Fruit fly (Drosophila melanogaster) whole organism, embryonic: ENCODE measurements around the gene SerRS.

ENCODE experiments used
- Aef1 ChIP-seq: fragments of 200-800 bp; sonication (Bioruptor generic); IDR thresholded peaks from 3 replicates; pipeline ENCODE4 v1.3.6; 2022; ENCODE audit warnings: missing biosample characterization, missing genetic modification characterization
- CG10366 ChIP-seq: fragments of 200-800 bp; sonication (Bioruptor generic); IDR thresholded peaks from 2 replicates; pipeline ENCODE4 v1.3.6; 2022; ENCODE audit warnings: missing biosample characterization, missing genetic modification characterization
- CG11247 ChIP-seq: fragments of 200-800 bp; sonication (Bioruptor generic); IDR thresholded peaks from 2 replicates; pipeline ENCODE4 v1.3.6; 2022; ENCODE audit warnings: missing biosample characterization, missing genetic modification characterization
- CG12236 ChIP-seq: fragments of 200-800 bp; sonication (Bioruptor generic); optimal IDR thresholded peaks from 2 replicates; lab custom pipeline; 2016; ENCODE audit warnings: missing biosample characterization, missing genetic modification characterization
- CG12659 ChIP-seq: fragments of 200-800 bp; sonication (Bioruptor generic); optimal IDR thresholded peaks from 3 replicates; lab custom pipeline; 2017; ENCODE audit warnings: mild to moderate bottlenecking, missing biosample characterization, missing genetic modification reagents, missing genetic modification characterization
- CG13287 ChIP-seq: fragments of 200-800 bp; sonication (Bioruptor generic); IDR thresholded peaks from 2 replicates; pipeline ENCODE4 v1.3.6; 2022; ENCODE audit warnings: missing biosample characterization, missing genetic modification characterization; ENCODE audit not compliant: partially characterized antibody
- CG14860 ChIP-seq: fragments of 200-800 bp; sonication (Bioruptor generic); IDR thresholded peaks from 3 replicates; pipeline ENCODE4 v1.3.6; 2022; ENCODE audit warnings: missing biosample characterization, missing genetic modification characterization; ENCODE audit not compliant: partially characterized antibody
- CG15011 ChIP-seq: fragments of 200-800 bp; sonication (Bioruptor generic); optimal IDR thresholded peaks from 3 replicates; lab custom pipeline; 2018; ENCODE audit warnings: missing biosample characterization, mild to moderate bottlenecking, missing genetic modification characterization
- CG15073 ChIP-seq: fragments of 200-800 bp; sonication (Bioruptor generic); optimal IDR thresholded peaks from 2 replicates; lab custom pipeline; 2016; ENCODE audit warnings: missing biosample characterization, missing genetic modification characterization
- CG15479 ChIP-seq: fragments of 200-800 bp; sonication (Bioruptor generic); optimal IDR thresholded peaks from 3 replicates; lab custom pipeline; 2019; ENCODE audit warnings: missing biosample characterization, mild to moderate bottlenecking, missing genetic modification characterization, moderate library complexity
- CG16815 ChIP-seq: fragments of 200-800 bp; sonication (Bioruptor generic); optimal IDR thresholded peaks from 3 replicates; lab custom pipeline; 2017; ENCODE audit warnings: missing biosample characterization, mild to moderate bottlenecking, missing genetic modification characterization
- CG17186 ChIP-seq: fragments of 200-800 bp; sonication (Bioruptor generic); optimal IDR thresholded peaks from 3 replicates; lab custom pipeline; 2017; ENCODE audit warnings: missing biosample characterization, missing genetic modification reagents, missing genetic modification characterization
- CG18599 ChIP-seq: fragments of 200-800 bp; sonication (Bioruptor generic); optimal IDR thresholded peaks from 3 replicates; lab custom pipeline; 2017; ENCODE audit warnings: missing biosample characterization, missing genetic modification characterization, mild to moderate bottlenecking, moderate library complexity, missing genetic modification reagents
- CG18764 ChIP-seq: fragments of 200-800 bp; sonication (Bioruptor generic); optimal IDR thresholded peaks from 3 replicates; lab custom pipeline; 2016; ENCODE audit warnings: missing biosample characterization, missing genetic modification characterization
- CG30020 ChIP-seq: fragments of 200-800 bp; optimal IDR thresholded peaks from 2 replicates; lab custom pipeline; 2019; ENCODE audit warnings: missing biosample characterization, mild to moderate bottlenecking, missing genetic modification characterization, moderate library complexity
- CG34422 ChIP-seq: fragments of 200-800 bp; sonication (Bioruptor generic); IDR thresholded peaks from 3 replicates; pipeline ENCODE4 v1.3.6; 2022; ENCODE audit warnings: missing biosample characterization, missing genetic modification characterization
- CG3726 ChIP-seq: fragments of 200-800 bp; sonication (Bioruptor generic); IDR thresholded peaks from 3 replicates; pipeline ENCODE4, ENCODE4 v1.3.6; 2022; ENCODE audit warnings: missing biosample characterization, missing genetic modification characterization
- CG4707 ChIP-seq: fragments of 200-800 bp; sonication (Bioruptor generic); optimal IDR thresholded peaks from 2 replicates; lab custom pipeline; 2018; ENCODE audit warnings: missing biosample characterization, mild to moderate bottlenecking, missing genetic modification characterization, moderate library complexity
- CG6654 ChIP-seq: fragments of 200-800 bp; sonication (Bioruptor generic); optimal IDR thresholded peaks from 2 replicates; lab custom pipeline; 2017; ENCODE audit warnings: missing biosample characterization, mild to moderate bottlenecking, missing genetic modification characterization
- CG6765 ChIP-seq: fragments of 200-800 bp; sonication (Bioruptor generic); optimal IDR thresholded peaks from 3 replicates; lab custom pipeline; 2017; ENCODE audit warnings: missing biosample characterization, mild to moderate bottlenecking, missing genetic modification characterization
- CG8388 ChIP-seq: fragments of 200-800 bp; sonication (Bioruptor generic); optimal IDR thresholded peaks from 2 replicates; lab custom pipeline; 2019; ENCODE audit warnings: missing biosample characterization, mild to moderate bottlenecking, missing genetic modification characterization, moderate library complexity
- CG9609 ChIP-seq: fragments of 200-800 bp; sonication (Bioruptor generic); optimal IDR thresholded peaks from 3 replicates; lab custom pipeline; 2016; ENCODE audit warnings: missing biosample characterization, missing genetic modification characterization
- E2f1 ChIP-seq: fragments of 200-800 bp; sonication (Bioruptor generic); IDR thresholded peaks from 2 replicates; pipeline ENCODE4 v1.3.6; 2022; ENCODE audit warnings: missing biosample characterization, missing genetic modification characterization
- H2.0 ChIP-seq: fragments of 200-800 bp; sonication (Bioruptor generic); IDR thresholded peaks from 2 replicates; pipeline ENCODE4 v1.3.6; 2022; ENCODE audit warnings: missing biosample characterization, missing genetic modification characterization
- HLH54F ChIP-seq: fragments of 200-800 bp; sonication (Bioruptor generic); optimal IDR thresholded peaks from 3 replicates; lab custom pipeline; 2016; ENCODE audit warnings: missing biosample characterization, missing genetic modification characterization
- Hmr ChIP-seq: fragments of 200-800 bp; sonication (Bioruptor generic); optimal IDR thresholded peaks from 3 replicates; lab custom pipeline; 2017; ENCODE audit warnings: mild to moderate bottlenecking, missing biosample characterization, missing genetic modification reagents, missing genetic modification characterization
- Hr78 ChIP-seq, 2 experiments: fragments of 200-800 bp in 1 of 2; fragments of >200 bp in 1 of 2; sonication (Bioruptor generic) in 1 of 2; optimal IDR thresholded peaks; 2 replicates each; lab custom pipeline; 2017 to 2019; ENCODE audit warnings: missing biosample characterization in 2 of 2, missing genetic modification characterization in 2 of 2, mild to moderate bottlenecking in 1 of 2, moderate library complexity in 1 of 2
- Lim3 ChIP-seq: fragments of 200-800 bp; sonication (Bioruptor generic); IDR thresholded peaks from 2 replicates; pipeline ENCODE4 v1.3.6; 2022; ENCODE audit warnings: missing biosample characterization, missing genetic modification characterization
- MESR4 ChIP-seq: fragments of 200-800 bp; sonication (Bioruptor generic); optimal IDR thresholded peaks from 2 replicates; lab custom pipeline; 2018; ENCODE audit warnings: missing biosample characterization, mild to moderate bottlenecking, missing genetic modification characterization, moderate library complexity
- MTF-1 ChIP-seq: fragments of 200-800 bp; sonication (Bioruptor generic); optimal IDR thresholded peaks from 2 replicates; lab custom pipeline; 2018; ENCODE audit warnings: missing biosample characterization, mild to moderate bottlenecking, missing genetic modification characterization, borderline replicate concordance
- NK7.1 ChIP-seq: fragments of 200-800 bp; sonication (Bioruptor generic); optimal IDR thresholded peaks from 3 replicates; lab custom pipeline; 2016; ENCODE audit warnings: missing biosample characterization, missing genetic modification characterization
- Xbp1 ChIP-seq: fragments of 200-800 bp; sonication (Bioruptor generic); optimal IDR thresholded peaks from 3 replicates; lab custom pipeline; 2016; ENCODE audit warnings: missing biosample characterization, mild to moderate bottlenecking, missing genetic modification characterization
- ase ChIP-seq: fragments of 200-800 bp; sonication (Bioruptor generic); IDR thresholded peaks from 3 replicates; pipeline ENCODE4 v1.3.6; 2022; ENCODE audit warnings: missing biosample characterization, missing genetic modification characterization
- bowl ChIP-seq: fragments of 200-800 bp; sonication (Bioruptor generic); IDR thresholded peaks from 2 replicates; pipeline ENCODE4 v1.3.6; 2022; ENCODE audit warnings: missing biosample characterization, missing genetic modification characterization
- cad ChIP-seq: fragments of >200 bp; optimal IDR thresholded peaks from 2 replicates; lab custom pipeline; 2017; ENCODE audit warnings: missing biosample characterization, missing genetic modification characterization
- chif ChIP-seq, 2 experiments: fragments of 200-800 bp; sonication (Bioruptor generic); optimal IDR thresholded peaks; 3 replicates each; lab custom pipeline; 2016; ENCODE audit warnings: missing biosample characterization in 2 of 2, missing genetic modification characterization in 2 of 2
- chn ChIP-seq: fragments of 200-800 bp; sonication (Bioruptor generic); optimal IDR thresholded peaks from 2 replicates; lab custom pipeline; 2016; ENCODE audit warnings: missing biosample characterization, missing genetic modification characterization
- crol ChIP-seq: fragments of 200-800 bp; sonication (Bioruptor generic); IDR thresholded peaks from 2 replicates; pipeline ENCODE4 v1.3.6; 2022; ENCODE audit warnings: missing biosample characterization, missing genetic modification characterization
- eve ChIP-seq, 2 experiments: fragments of >200 bp; optimal IDR thresholded peaks; 2 replicates each; lab custom pipeline; 2017; ENCODE audit warnings: missing biosample characterization in 2 of 2, missing genetic modification characterization in 2 of 2
- grau ChIP-seq: fragments of 200-800 bp; optimal IDR thresholded peaks from 3 replicates; lab custom pipeline; 2019; ENCODE audit warnings: missing biosample characterization, mild to moderate bottlenecking, missing genetic modification characterization, moderate library complexity
- hbn ChIP-seq: fragments of 200-800 bp; sonication (Bioruptor generic); IDR thresholded peaks from 2 replicates; pipeline ENCODE4 v1.3.6; 2022; ENCODE audit warnings: missing biosample characterization, missing genetic modification characterization; ENCODE audit not compliant: partially characterized antibody
- inv ChIP-seq: fragments of 200-800 bp; sonication (Bioruptor generic); IDR thresholded peaks from 2 replicates; pipeline ENCODE4 v1.3.6; 2022; ENCODE audit warnings: missing biosample characterization, missing genetic modification characterization; ENCODE audit not compliant: partially characterized antibody
- kay ChIP-seq: fragments of 200-800 bp; sonication (Bioruptor generic); optimal IDR thresholded peaks from 2 replicates; lab custom pipeline; 2016; ENCODE audit warnings: missing biosample characterization, missing genetic modification characterization
- klu ChIP-seq: fragments of 200-800 bp; sonication (Bioruptor generic); IDR thresholded peaks from 2 replicates; pipeline ENCODE4 v1.3.6; 2022; ENCODE audit warnings: missing biosample characterization, missing genetic modification characterization
- sens-2 ChIP-seq: fragments of 200-800 bp; sonication (Bioruptor generic); IDR thresholded peaks from 2 replicates; pipeline ENCODE4 v1.3.6; 2022; ENCODE audit warnings: missing biosample characterization, missing genetic modification characterization
- tna ChIP-seq: fragments of 200-800 bp; sonication (Bioruptor generic); IDR thresholded peaks from 2 replicates; pipeline ENCODE4 v1.3.6; 2022; ENCODE audit warnings: missing biosample characterization, missing genetic modification characterization; ENCODE audit not compliant: partially characterized antibody
- wek ChIP-seq: fragments of 200-800 bp; sonication (Bioruptor generic); optimal IDR thresholded peaks from 3 replicates; lab custom pipeline; 2018; ENCODE audit warnings: missing biosample characterization, mild to moderate bottlenecking, missing genetic modification characterization, moderate library complexity
- zfh1 ChIP-seq: fragments of 200-800 bp; sonication (Bioruptor generic); IDR thresholded peaks from 3 replicates; pipeline ENCODE4 v1.3.6; 2022; ENCODE audit warnings: missing biosample characterization, missing genetic modification characterization

SerRS gene

DNA sequence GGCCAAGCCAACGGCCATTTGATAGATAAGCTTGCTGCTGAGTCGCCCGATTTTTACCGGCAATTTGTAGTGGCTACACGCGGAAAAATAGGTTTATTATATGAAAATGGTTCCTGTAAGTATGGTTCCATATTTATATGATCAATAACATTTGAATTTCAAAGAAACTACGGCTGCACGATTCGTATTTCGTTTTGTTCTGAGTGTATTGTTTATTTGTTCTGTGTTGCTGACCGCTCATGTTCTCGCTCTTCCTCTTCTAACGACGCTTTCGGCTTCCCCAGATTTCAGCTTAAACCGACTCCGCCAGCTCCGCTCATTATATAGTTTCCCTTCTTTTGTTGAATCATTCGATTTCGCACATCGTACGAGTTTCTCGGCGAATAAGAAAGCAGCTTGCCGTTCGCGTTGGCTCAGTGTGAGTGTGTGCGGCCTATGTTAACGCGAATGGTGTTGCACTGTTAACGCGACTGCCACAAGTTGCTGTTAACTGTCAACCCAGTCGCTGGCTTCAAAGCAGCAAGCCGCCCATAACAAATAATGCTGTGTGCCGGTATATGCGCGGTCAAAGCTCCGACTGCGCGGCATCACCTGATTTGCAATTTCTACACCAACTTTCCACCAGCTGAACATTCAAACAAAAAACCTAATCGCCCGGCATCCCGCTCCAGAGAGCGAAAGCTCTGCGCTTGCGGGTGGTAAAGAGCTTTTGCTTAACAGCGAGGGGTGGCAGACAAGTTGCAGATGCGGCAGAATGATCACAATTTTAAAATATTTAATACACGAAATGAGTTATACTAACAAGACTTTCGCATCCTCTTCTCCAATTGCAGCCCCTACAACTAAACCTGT lies 21.8 kb upstream of the SerRS start (continued):
- TF ChIP-seq chif (GFP tag; optimal IDR thresholded peaks at IDR 0.05; lab: Kevin White, UChicago) (no peak), CG18764 (GFP tag; lab: Kevin White, UChicago) (no peak), CG13287 (GFP tag; lab: Robert Waterston, UW) (0 out of 2 replicates have a peak, but pooled peaks have one; percentile 35), Xbp1 (GFP tag; lab: Kevin White, UChicago) (peak; percentile 11), CG18599 (peak; percentile 51), CG34422 (GFP tag; lab: Robert Waterston, UW) (peak; percentile 30; the same call in 1 of the 3 replicates), crol (GFP tag; lab: Robert Waterston, UW) (no peak), CG14860 (GFP tag; lab: Robert Waterston, UW) (no peak), CG15011 (GFP tag; lab: Kevin White, UChicago) (no peak), klu (GFP tag; lab: Robert Waterston, UW) (no peak), ase (GFP tag; lab: Robert Waterston, UW) (no peak), H2.0 (0 out of 2 replicates have a peak, but pooled peaks have one; percentile 5), chn (GFP tag; lab: Kevin White, UChicago) (peak; percentile 37), CG12236 (GFP tag; lab: Kevin White, UChicago) (no peak), CG30020 (tag; lab: Kevin White, UChicago) (no peak), Lim3 (GFP tag; lab: Robert Waterston, UW) (0 out of 2 replicates have a peak, but pooled peaks have one; percentile 12), tna (no peak), inv (no peak), wek (GFP tag; lab: Kevin White, UChicago) (no peak), CG4707 (GFP tag; lab: Kevin White, UChicago) (no peak), HLH54F (peak; percentile 41), sens-2 (GFP tag; lab: Robert Waterston, UW) (no peak), CG12659 (GFP tag; lab: Kevin White, UChicago) (peak; percentile 45), Hr78 (GFP tag; optimal IDR thresholded peaks at IDR 0.05; lab: Kevin White, UChicago) (no peak), CG9609 (GFP tag; lab: Kevin White, UChicago) (peak; percentile 19), CG10366 (peak; percentile 37), CG11247 (peak; percentile 43; the same call in 1 of the 2 replicates), grau (tag; lab: Kevin White, UChicago) (peak; percentile 11), NK7.1 (no peak), Hmr (GFP tag; lab: Kevin White, UChicago) (peak; percentile 48), eve (GFP tag; optimal IDR thresholded peaks at IDR 0.05; lab: Kevin White, UChicago) (no peak), CG15479 (no peak), CG17186 (GFP tag; lab: Kevin White, UChicago) (no peak), CG16815 (peak; percentile 20), CG6654 (GFP tag; lab: Kevin White, UChicago) (no peak), zfh1 (GFP tag; lab: Robert Waterston, UW) (peak; percentile 44; the same call in 1 of the 3 replicates), MESR4 (GFP tag; lab: Kevin White, UChicago) (no peak), kay (GFP tag; lab: Kevin White, UChicago) (no peak), CG6765 (GFP tag; lab: Kevin White, UChicago) (no peak), MTF-1 (GFP tag; lab: Kevin White, UChicago) (no peak), bowl (no peak), CG8388 (GFP tag; lab: Kevin White, UChicago) (no peak), cad (GFP tag; lab: Kevin White, UChicago) (no peak), Aef1 (GFP tag; lab: Robert Waterston, UW) (peak; percentile 46; the same call in 2 of the 3 replicates), E2f1 (peak; percentile 35; the same call in 1 of the 2 replicates), hbn (GFP tag; lab: Robert Waterston, UW) (no peak), CG15073 (GFP tag; lab: Kevin White, UChicago) (no peak), CG3726 (GFP tag; lab: Robert Waterston, UW) (no peak)
